Worm (Caenorhabditis elegans) whole organism, L1 larva: ENCODE results near the gene flh-1.
A peak's percentile ranks its signal among the peaks of the same experiment; 100 is the strongest.

Experiments used
- C04F5.9 ChIP-seq: sonication (generic microtip); optimal IDR thresholded peaks from 2 replicates; lab custom pipeline; 2016; ENCODE audit warnings: missing genetic modification characterization, missing compliant biosample characterization
- aha-1 ChIP-seq: fragments of 150-350 bp; optimal IDR thresholded peaks from 2 replicates; lab custom pipeline; 2014; ENCODE audit warnings: missing biosample characterization, missing genetic modification characterization
- alr-1 ChIP-seq: fragments of 200-800 bp; sonication (Bioruptor generic); optimal IDR thresholded peaks from 2 replicates; lab custom pipeline; 2018; ENCODE audit warnings: borderline replicate concordance, mild to moderate bottlenecking, missing genetic modification characterization, missing compliant biosample characterization
- aly-2 ChIP-seq: fragments of 150-350 bp; optimal IDR thresholded peaks from 2 replicates; lab custom pipeline; 2014; ENCODE audit warnings: missing biosample characterization, missing genetic modification characterization
- ama-1 ChIP-seq: fragments of 150-350 bp; optimal IDR thresholded peaks from 2 replicates; lab custom pipeline; 2014
- ceh-82 ChIP-seq, 3 experiments: fragments of 150-350 bp in 1 of 3; sonication (generic microtip) in 2 of 3; optimal IDR thresholded peaks; 2 replicates each; lab custom pipeline; 2014 to 2017; ENCODE audit warnings: missing biosample characterization in 3 of 3, missing genetic modification characterization in 3 of 3
- ceh-88 ChIP-seq: fragments of 200-800 bp; sonication (Bioruptor generic); IDR thresholded peaks from 2 replicates; pipeline ENCODE4 v1.3.6; 2022; ENCODE audit warnings: missing genetic modification characterization, missing compliant biosample characterization
- efl-1 ChIP-seq, 4 experiments: fragments of 150-350 bp; optimal IDR thresholded peaks in 3 of 4; peaks in 1 of 4; 1 replicate in 1 of 4; 2 replicates in 3 of 4; lab custom pipeline; 2014; ENCODE audit warnings: missing biosample characterization in 2 of 4, missing genetic modification characterization in 2 of 4, missing genetic modification reagents in 2 of 4
- efl-3 ChIP-seq: fragments of 200-800 bp; sonication (Bioruptor generic); optimal IDR thresholded peaks from 2 replicates; lab custom pipeline; 2018; ENCODE audit warnings: mild to moderate bottlenecking, missing genetic modification characterization, missing compliant biosample characterization
- egl-13 ChIP-seq: sonication (generic microtip); optimal IDR thresholded peaks from 2 replicates; lab custom pipeline; 2016; ENCODE audit warnings: missing genotype, missing genetic modification reagents, missing genetic modification characterization, missing compliant biosample characterization
- elt-2 ChIP-seq: sonication (generic microtip); optimal IDR thresholded peaks from 2 replicates; lab custom pipeline; 2016; ENCODE audit warnings: missing genetic modification characterization, mild to moderate bottlenecking, inconsistent platforms, missing compliant biosample characterization, missing genetic modification reagents
- elt-3 ChIP-seq, 6 experiments: fragments of 150-350 bp in 1 of 6; sonication (generic microtip); optimal IDR thresholded peaks; 2 replicates each; lab custom pipeline; 2017 to 2018; ENCODE audit warnings: missing biosample characterization in 6 of 6, missing genetic modification characterization in 6 of 6, inconsistent platforms in 1 of 6
- ets-5 ChIP-seq: fragments of 200-800 bp; sonication (Bioruptor generic); IDR thresholded peaks from 2 replicates; pipeline ENCODE4 v1.3.6; 2022; ENCODE audit warnings: missing genetic modification characterization, missing compliant biosample characterization
- fkh-10 ChIP-seq: sonication (generic microtip); optimal IDR thresholded peaks from 2 replicates; lab custom pipeline; 2017; ENCODE audit warnings: missing biosample characterization, missing genetic modification reagents, missing genetic modification characterization
- fkh-4 ChIP-seq: sonication (generic microtip); optimal IDR thresholded peaks from 2 replicates; lab custom pipeline; 2016; ENCODE audit warnings: missing compliant biosample characterization, missing genetic modification characterization, borderline replicate concordance
- fos-1 ChIP-seq: fragments of 150-350 bp; optimal IDR thresholded peaks from 2 replicates; lab custom pipeline; 2014; ENCODE audit warnings: missing biosample characterization, missing genetic modification characterization
- hlh-17 ChIP-seq: fragments of 200-800 bp; sonication (Bioruptor generic); optimal IDR thresholded peaks from 2 replicates; lab custom pipeline; 2018; ENCODE audit warnings: missing genetic modification characterization, mild to moderate bottlenecking, missing compliant biosample characterization, moderate library complexity, borderline replicate concordance
- hlh-4 ChIP-seq: sonication (generic microtip); optimal IDR thresholded peaks from 2 replicates; lab custom pipeline; 2016; ENCODE audit warnings: mild to moderate bottlenecking, missing genetic modification characterization, missing compliant biosample characterization
- hpl-2 ChIP-seq: fragments of 150-350 bp; optimal IDR thresholded peaks from 2 replicates; lab custom pipeline; 2014; ENCODE audit warnings: missing biosample characterization, missing genetic modification reagents, missing genetic modification characterization
- isw-1 ChIP-seq: fragments of 200-800 bp; sonication (Bioruptor generic); IDR thresholded peaks from 2 replicates; pipeline ENCODE4 v1.3.6; 2022; ENCODE audit warnings: missing genetic modification characterization, missing compliant biosample characterization
- jun-1 ChIP-seq: fragments of 150-350 bp; optimal IDR thresholded peaks from 2 replicates; lab custom pipeline; 2014; ENCODE audit warnings: missing biosample characterization, missing genetic modification reagents, missing genetic modification characterization
- lin-15B ChIP-seq: fragments of 150-350 bp; sonication (generic microtip); optimal IDR thresholded peaks from 3 replicates; lab custom pipeline; 2014; ENCODE audit warnings: missing biosample characterization, missing genetic modification characterization
- lin-35 ChIP-seq, 2 experiments: fragments of 150-350 bp; optimal IDR thresholded peaks; 2 replicates each; lab custom pipeline; 2014; ENCODE audit warnings: missing biosample characterization in 2 of 2, missing genetic modification characterization in 2 of 2, missing genetic modification reagents in 2 of 2
- lir-3 ChIP-seq: sonication (generic microtip); optimal IDR thresholded peaks from 2 replicates; lab custom pipeline; 2016; ENCODE audit warnings: mild to moderate bottlenecking, missing genetic modification characterization, moderate library complexity, missing compliant biosample characterization; ENCODE audit not compliant: poor library complexity
- lsy-2 ChIP-seq, 2 experiments: fragments of 150-350 bp; optimal IDR thresholded peaks; 2 replicates each; lab custom pipeline; 2014; ENCODE audit warnings: missing biosample characterization in 2 of 2, missing genetic modification characterization in 2 of 2
- mab-9 ChIP-seq: fragments of 200-800 bp; sonication (Bioruptor generic); IDR thresholded peaks from 2 replicates; pipeline ENCODE4 v1.3.6; 2022; ENCODE audit warnings: missing genetic modification reagents, missing genetic modification characterization, missing compliant biosample characterization
- mdl-1 ChIP-seq, 2 experiments: fragments of 150-350 bp; optimal IDR thresholded peaks; 2 replicates each; lab custom pipeline; 2014 to 2017; ENCODE audit warnings: missing biosample characterization in 2 of 2, missing genetic modification characterization in 2 of 2, inconsistent platforms in 1 of 2
- mef-2 ChIP-seq: fragments of 150-350 bp; optimal IDR thresholded peaks from 2 replicates; lab custom pipeline; 2014; ENCODE audit warnings: missing biosample characterization, missing genetic modification characterization
- mep-1 ChIP-seq: fragments of 150-350 bp; optimal IDR thresholded peaks from 2 replicates; lab custom pipeline; 2014; ENCODE audit warnings: missing biosample characterization, missing genetic modification characterization
- nhr-12 ChIP-seq: sonication (generic microtip); optimal IDR thresholded peaks from 2 replicates; lab custom pipeline; 2017; ENCODE audit warnings: missing biosample characterization, missing genetic modification characterization
- nhr-19 ChIP-seq: fragments of 200-800 bp; sonication (Bioruptor generic); conservative IDR thresholded peaks from 2 replicates; pipeline ENCODE4 v1.3.6; 2022; ENCODE audit warnings: missing genetic modification characterization, missing compliant biosample characterization
- nhr-20 ChIP-seq: sonication (generic microtip); optimal IDR thresholded peaks from 2 replicates; lab custom pipeline; 2016; ENCODE audit warnings: mild to moderate bottlenecking, missing genetic modification characterization, missing compliant biosample characterization
- nhr-237 ChIP-seq: fragments of 150-350 bp; optimal IDR thresholded peaks from 2 replicates; lab custom pipeline; 2014; ENCODE audit warnings: missing biosample characterization, missing genetic modification characterization
- nhr-47 ChIP-seq: sonication (generic microtip); optimal IDR thresholded peaks from 2 replicates; lab custom pipeline; 2016; ENCODE audit warnings: mild to moderate bottlenecking, missing genetic modification characterization, moderate library complexity, missing compliant biosample characterization
- nhr-71 ChIP-seq: sonication (generic microtip); optimal IDR thresholded peaks from 2 replicates; lab custom pipeline; 2016; ENCODE audit warnings: mild to moderate bottlenecking, missing genetic modification characterization, moderate library complexity, missing compliant biosample characterization
- nhr-76 ChIP-seq: sonication (generic microtip); optimal IDR thresholded peaks from 2 replicates; lab custom pipeline; 2017; ENCODE audit warnings: missing biosample characterization, missing genetic modification characterization
- nhr-90 ChIP-seq: sonication (generic microtip); optimal IDR thresholded peaks from 2 replicates; lab custom pipeline; 2016; ENCODE audit warnings: mild to moderate bottlenecking, missing genetic modification characterization, missing compliant biosample characterization; ENCODE audit not compliant: poor library complexity
- pag-3 ChIP-seq: sonication (generic microtip); optimal IDR thresholded peaks from 2 replicates; lab custom pipeline; 2017; ENCODE audit warnings: missing genetic modification characterization, mild to moderate bottlenecking, missing compliant biosample characterization, antibody characterized with exemption, borderline replicate concordance; ENCODE audit not compliant: insufficient read depth
- pqm-1 ChIP-seq: sonication (generic microtip); optimal IDR thresholded peaks from 3 replicates; lab custom pipeline; 2017; ENCODE audit warnings: missing biosample characterization, missing genetic modification characterization
- rnt-1 ChIP-seq: sonication (generic microtip); optimal IDR thresholded peaks from 2 replicates; lab custom pipeline; 2016; ENCODE audit warnings: mild to moderate bottlenecking, missing genetic modification characterization, moderate library complexity, missing compliant biosample characterization
- snpc-4 ChIP-seq: fragments of 150-350 bp; optimal IDR thresholded peaks from 2 replicates; lab custom pipeline; 2014; ENCODE audit warnings: missing biosample characterization, missing genetic modification characterization
- snu-23 ChIP-seq: sonication (generic microtip); optimal IDR thresholded peaks from 2 replicates; lab custom pipeline; 2016; ENCODE audit warnings: missing genetic modification characterization, missing compliant biosample characterization
- sox-4 ChIP-seq: sonication (generic microtip); optimal IDR thresholded peaks from 2 replicates; lab custom pipeline; 2016; ENCODE audit warnings: missing genetic modification characterization, missing compliant biosample characterization
- sup-37 ChIP-seq: fragments of 200-800 bp; sonication (Bioruptor generic); optimal IDR thresholded peaks from 2 replicates; lab custom pipeline; 2018; ENCODE audit warnings: mild to moderate bottlenecking, missing genetic modification characterization, missing compliant biosample characterization
- swsn-7 ChIP-seq: sonication (generic microtip); optimal IDR thresholded peaks from 2 replicates; lab custom pipeline; 2016; ENCODE audit warnings: missing genetic modification characterization, missing compliant biosample characterization
- unc-130 ChIP-seq: fragments of 150-350 bp; optimal IDR thresholded peaks from 2 replicates; lab custom pipeline; 2017; ENCODE audit warnings: missing biosample characterization, missing genetic modification characterization, inconsistent platforms
- unc-30 ChIP-seq: sonication (generic microtip); optimal IDR thresholded peaks from 2 replicates; lab custom pipeline; 2017; ENCODE audit warnings: missing biosample characterization, missing genetic modification characterization
- unc-62 ChIP-seq: fragments of 150-350 bp; optimal IDR thresholded peaks from 2 replicates; lab custom pipeline; 2014; ENCODE audit warnings: missing biosample characterization, missing genetic modification reagents, missing genetic modification characterization
- vab-15 ChIP-seq: sonication (generic microtip); optimal IDR thresholded peaks from 2 replicates; lab custom pipeline; 2017; ENCODE audit warnings: missing genotype, mild to moderate bottlenecking, missing genetic modification characterization, missing compliant biosample characterization
- xbp-1 ChIP-seq: sonication (generic microtip); optimal IDR thresholded peaks from 2 replicates; lab custom pipeline; 2016; ENCODE audit warnings: missing genetic modification characterization, missing compliant biosample characterization
- zag-1 ChIP-seq: fragments of 150-350 bp; optimal IDR thresholded peaks from 2 replicates; lab custom pipeline; 2014; ENCODE audit warnings: missing biosample characterization, missing genetic modification characterization
- ztf-11 ChIP-seq, 2 experiments: sonication (generic microtip); optimal IDR thresholded peaks; 2 replicates each; lab custom pipeline; 2016 to 2017; ENCODE audit warnings: missing genetic modification characterization in 2 of 2, missing biosample characterization in 1 of 2, missing compliant biosample characterization in 1 of 2
- ztf-4 ChIP-seq: fragments of 150-350 bp; optimal IDR thresholded peaks from 2 replicates; lab custom pipeline; 2014; ENCODE audit warnings: missing biosample characterization, missing genetic modification characterization

Gene flh-1

DNA sequence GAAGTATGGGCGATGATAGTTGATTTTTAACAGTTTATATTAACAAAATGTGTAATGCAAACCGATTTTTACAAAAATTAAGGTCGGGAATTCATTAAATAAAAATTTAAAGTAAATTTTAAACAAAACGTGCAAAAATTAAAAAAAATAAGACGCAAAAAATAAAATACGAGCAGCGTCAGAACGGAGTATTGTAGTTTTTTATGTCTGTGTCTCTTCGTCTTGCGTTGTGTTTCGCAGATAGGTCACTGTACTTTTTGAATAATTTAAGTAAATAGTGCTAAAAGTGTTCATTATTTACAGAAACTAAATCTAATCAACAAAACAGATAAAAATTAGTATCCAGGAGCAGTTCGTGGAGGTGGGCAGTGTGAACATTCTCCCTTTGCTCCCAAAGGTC lies 3.7 kb downstream of the flh-1 start:
- TF ChIP-seq nhr-19, result peak; percentile 21; the same call in 1 of the 2 replicates
- TF ChIP-seq ets-5 (GFP tag; lab: Robert Waterston, UW), result no peak
- TF ChIP-seq lir-3, result no peak
- TF ChIP-seq ceh-82 (tag; optimal IDR thresholded peaks at IDR 0.05; lab: Kevin White, UChicago), result peak in 1 of 3 experiments; percentile 7
- TF ChIP-seq zag-1 (tag; lab: Kevin White, UChicago), result no peak
- no peak for TF ChIP-seq C04F5.9
- TF ChIP-seq nhr-71 (tag; lab: Kevin White, UChicago), result peak; percentile 63
- no peak for TF ChIP-seq unc-30 (tag; lab: Kevin White, UChicago)
- no peak for TF ChIP-seq alr-1 (tag; lab: Kevin White, UChicago)
- no peak for TF ChIP-seq mab-9 (GFP tag; lab: Robert Waterston, UW)
- TF ChIP-seq aly-2 (tag; lab: Kevin White, UChicago), result peak; percentile 31
- no peak for TF ChIP-seq aha-1 (tag; lab: Kevin White, UChicago)
- peak; percentile 61 for TF ChIP-seq mep-1 (tag; lab: Kevin White, UChicago)
- TF ChIP-seq lin-35 (GFP tag; optimal IDR thresholded peaks at IDR 0.05; lab: Kevin White, UChicago), result peak; percentile 43 to 56
- no peak for TF ChIP-seq ztf-4 (tag; lab: Kevin White, UChicago)
- no peak for TF ChIP-seq egl-13 (tag; lab: Kevin White, UChicago)
- TF ChIP-seq nhr-12 (tag; lab: Kevin White, UChicago), result no peak
- peak; percentile 60 to 71 for TF ChIP-seq lsy-2 (tag; optimal IDR thresholded peaks at IDR 0.05; lab: Kevin White, UChicago)
- TF ChIP-seq nhr-20 (tag; lab: Kevin White, UChicago), result peak; percentile 38
- TF ChIP-seq unc-62 (GFP tag; lab: Kevin White, UChicago), result no peak
- no peak for TF ChIP-seq hpl-2 (GFP tag; lab: Kevin White, UChicago)
- TF ChIP-seq hlh-4 (tag; lab: Kevin White, UChicago), result no peak
- no peak for TF ChIP-seq nhr-76 (tag; lab: Kevin White, UChicago)
- no peak for TF ChIP-seq sup-37 (GFP tag; lab: Kevin White, UChicago)
- TF ChIP-seq xbp-1, result peak; percentile 56
- TF ChIP-seq nhr-47 (tag; lab: Kevin White, UChicago), result peak; percentile 37
- TF ChIP-seq vab-15, result no peak
- peak; percentile 47 to 62 for TF ChIP-seq efl-1 (optimal IDR thresholded peaks at IDR 0.05; lab: Kevin White, UChicago)
- TF ChIP-seq efl-1 (GFP tag; optimal IDR thresholded peaks at IDR 0.05 in 1 of 2; lab: Kevin White, UChicago), result peak; percentile 54 to 90
- no peak for TF ChIP-seq elt-2 (tag; lab: Kevin White, UChicago)
- TF ChIP-seq swsn-7 (tag; lab: Kevin White, UChicago), result peak; percentile 43
- no peak for TF ChIP-seq efl-3 (GFP tag; lab: Kevin White, UChicago)
- no peak for TF ChIP-seq isw-1
- TF ChIP-seq pag-3 (tag; lab: Kevin White, UChicago), result no peak
- no peak for TF ChIP-seq unc-130 (tag; lab: Kevin White, UChicago)
- no peak for TF ChIP-seq rnt-1 (tag; lab: Kevin White, UChicago)
- TF ChIP-seq fos-1, result no peak
- TF ChIP-seq ceh-88 (GFP tag; lab: Robert Waterston, UW), result no peak
- TF ChIP-seq sox-4 (tag; lab: Kevin White, UChicago), result no peak
- TF ChIP-seq ama-1 (lab: Kevin White, UChicago), result no peak
- no peak for TF ChIP-seq pqm-1
- TF ChIP-seq mef-2, result no peak
- no peak for TF ChIP-seq elt-3 (tag; optimal IDR thresholded peaks at IDR 0.05; lab: Kevin White, UChicago)
- TF ChIP-seq ztf-11 (tag; optimal IDR thresholded peaks at IDR 0.05; lab: Kevin White, UChicago), result no peak
- peak; percentile 18 for TF ChIP-seq nhr-90
- no peak for TF ChIP-seq fkh-10 (GFP tag; lab: Kevin White, UChicago)
- no peak for TF ChIP-seq snpc-4 (tag; lab: Kevin White, UChicago)
- no peak for TF ChIP-seq fkh-4 (tag; lab: Kevin White, UChicago)
- TF ChIP-seq snu-23, result peak; percentile 60
- no peak for TF ChIP-seq hlh-17 (GFP tag; lab: Kevin White, UChicago)
- TF ChIP-seq lin-15B, result no peak
- TF ChIP-seq nhr-237 (tag; lab: Kevin White, UChicago), result no peak
- no peak for TF ChIP-seq jun-1 (tag; lab: Kevin White, UChicago)
- TF ChIP-seq mdl-1 (tag; optimal IDR thresholded peaks at IDR 0.05; lab: Kevin White, UChicago), result no peak
